Fruit fly (Drosophila melanogaster): Measurements from ENCODE around the gene kmr.

- TF ChIP-seq CTCF (optimal IDR thresholded peaks at IDR 0.05) (no peak), CG8478 (optimal IDR thresholded peaks at IDR 0.05) (no peak)
Observed at dm6 chr3R:13773350-13773749, 58.3 kb downstream of the kmr start.
